Worm (Caenorhabditis elegans) whole organism, L2 larva: ENCODE measurements around the gene lgc-24.

Experiments used
- C34F6.9 ChIP-seq: fragments of 150-350 bp; optimal IDR thresholded peaks from 2 replicates; lab custom pipeline; 2014; ENCODE audit warnings: missing biosample characterization, missing genetic modification characterization
- F13H6.1 ChIP-seq: sonication (generic microtip); optimal IDR thresholded peaks from 2 replicates; lab custom pipeline; 2016; ENCODE audit warnings: missing genetic modification characterization, missing compliant biosample characterization
- R02D3.7 ChIP-seq: fragments of 150-350 bp; optimal IDR thresholded peaks from 2 replicates; lab custom pipeline; 2014; ENCODE audit warnings: missing biosample characterization, missing genetic modification characterization
- aly-2 ChIP-seq: fragments of 150-350 bp; optimal IDR thresholded peaks from 2 replicates; lab custom pipeline; 2014; ENCODE audit warnings: missing biosample characterization, missing genetic modification characterization
- ama-1 ChIP-seq: fragments of 150-350 bp; optimal IDR thresholded peaks from 2 replicates; lab custom pipeline; 2018; ENCODE audit warnings: inconsistent platforms
- ceh-16 ChIP-seq: fragments of 150-350 bp; optimal IDR thresholded peaks from 2 replicates; lab custom pipeline; 2014; ENCODE audit warnings: missing biosample characterization, missing genetic modification characterization
- crh-2 ChIP-seq: sonication (generic microtip); optimal IDR thresholded peaks from 2 replicates; lab custom pipeline; 2017; ENCODE audit warnings: missing biosample characterization, missing genetic modification characterization
- dmd-4 ChIP-seq: sonication (generic microtip); optimal IDR thresholded peaks from 2 replicates; lab custom pipeline; 2017; ENCODE audit warnings: missing biosample characterization, missing genetic modification characterization
- egl-27 ChIP-seq: sonication (generic microtip); optimal IDR thresholded peaks from 3 replicates; lab custom pipeline; 2017; ENCODE audit warnings: missing biosample characterization, missing genetic modification reagents, missing genetic modification characterization
- elt-1 ChIP-seq: fragments of 150-350 bp; optimal IDR thresholded peaks from 2 replicates; lab custom pipeline; 2014; ENCODE audit warnings: missing biosample characterization, missing genetic modification characterization
- gmeb-1 ChIP-seq: fragments of 150-350 bp; optimal IDR thresholded peaks from 2 replicates; lab custom pipeline; 2014; ENCODE audit warnings: missing biosample characterization, missing genetic modification characterization
- lin-11 ChIP-seq: fragments of 150-350 bp; sonication (generic microtip); optimal IDR thresholded peaks from 2 replicates; lab custom pipeline; 2014; ENCODE audit warnings: missing biosample characterization, missing genetic modification characterization, inconsistent platforms, mixed read lengths
- lin-13 ChIP-seq: fragments of 150-350 bp; optimal IDR thresholded peaks from 2 replicates; lab custom pipeline; 2014; ENCODE audit warnings: missing biosample characterization, missing genetic modification reagents, missing genetic modification characterization
- lin-39 ChIP-seq: fragments of 150-350 bp; optimal IDR thresholded peaks from 2 replicates; lab custom pipeline; 2014; ENCODE audit warnings: missing biosample characterization, missing genetic modification reagents, missing genetic modification characterization
- lsy-2 ChIP-seq, 2 experiments: fragments of 150-350 bp in 1 of 2; sonication (generic microtip) in 1 of 2; optimal IDR thresholded peaks; 2 replicates each; lab custom pipeline; 2014 to 2017; ENCODE audit warnings: missing biosample characterization in 2 of 2, missing genetic modification characterization in 2 of 2
- mab-5 ChIP-seq: fragments of 150-350 bp; optimal IDR thresholded peaks from 2 replicates; lab custom pipeline; 2014; ENCODE audit warnings: missing biosample characterization, missing genetic modification characterization
- mbf-1 ChIP-seq: sonication (generic microtip); optimal IDR thresholded peaks from 2 replicates; lab custom pipeline; 2017; ENCODE audit warnings: missing biosample characterization, missing genetic modification characterization
- nhr-10 ChIP-seq: sonication (generic microtip); optimal IDR thresholded peaks from 2 replicates; lab custom pipeline; 2017; ENCODE audit warnings: missing biosample characterization, missing genetic modification characterization
- nhr-11 ChIP-seq: fragments of 150-350 bp; optimal IDR thresholded peaks from 2 replicates; lab custom pipeline; 2014; ENCODE audit warnings: missing biosample characterization, missing genetic modification characterization
- nhr-129 ChIP-seq: fragments of 150-350 bp; optimal IDR thresholded peaks from 2 replicates; lab custom pipeline; 2014; ENCODE audit warnings: missing biosample characterization, missing genetic modification characterization
- nhr-21 ChIP-seq: fragments of 150-350 bp; optimal IDR thresholded peaks from 2 replicates; lab custom pipeline; 2014; ENCODE audit warnings: missing biosample characterization, missing genetic modification characterization
- nhr-23 ChIP-seq: fragments of 150-350 bp; optimal IDR thresholded peaks from 2 replicates; lab custom pipeline; 2014; ENCODE audit warnings: missing biosample characterization, missing genetic modification reagents, missing genetic modification characterization
- nhr-237 ChIP-seq: fragments of 150-350 bp; optimal IDR thresholded peaks from 2 replicates; lab custom pipeline; 2014; ENCODE audit warnings: missing biosample characterization, missing genetic modification characterization
- nhr-25 ChIP-seq: fragments of 150-350 bp; sonication (generic microtip); optimal IDR thresholded peaks from 3 replicates; lab custom pipeline; 2014; ENCODE audit warnings: missing biosample characterization, missing genetic modification characterization
- nhr-6 ChIP-seq: fragments of 150-350 bp; optimal IDR thresholded peaks from 2 replicates; lab custom pipeline; 2014; ENCODE audit warnings: missing biosample characterization, missing genetic modification characterization
- nhr-77 ChIP-seq: fragments of 150-350 bp; optimal IDR thresholded peaks from 2 replicates; lab custom pipeline; 2014; ENCODE audit warnings: missing biosample characterization, missing genetic modification characterization
- sma-3 ChIP-seq: sonication (generic microtip); optimal IDR thresholded peaks from 2 replicates; lab custom pipeline; 2016; ENCODE audit warnings: missing genetic modification reagents, missing genetic modification characterization, missing compliant biosample characterization
- sma-9 ChIP-seq, 2 experiments: fragments of 150-350 bp in 1 of 2; sonication (generic microtip) in 1 of 2; optimal IDR thresholded peaks; 2 replicates each; lab custom pipeline; 2014 to 2016; ENCODE audit warnings: missing genetic modification characterization in 2 of 2, mild to moderate bottlenecking in 1 of 2, missing biosample characterization in 1 of 2, missing compliant biosample characterization in 1 of 2, missing genetic modification reagents in 1 of 2, moderate library complexity in 1 of 2
- snpc-4 ChIP-seq: fragments of 150-350 bp; optimal IDR thresholded peaks from 2 replicates; lab custom pipeline; 2014; ENCODE audit warnings: missing biosample characterization, missing genetic modification characterization
- unc-39 ChIP-seq: fragments of 150-350 bp; optimal IDR thresholded peaks from 2 replicates; lab custom pipeline; 2014; ENCODE audit warnings: missing biosample characterization, missing genetic modification characterization
- unc-55 ChIP-seq: fragments of 150-350 bp; sonication (generic microtip); optimal IDR thresholded peaks from 3 replicates; lab custom pipeline; 2014; ENCODE audit warnings: missing biosample characterization, missing genetic modification reagents, missing genetic modification characterization
- unc-62 ChIP-seq: fragments of 150-350 bp; optimal IDR thresholded peaks from 2 replicates; lab custom pipeline; 2014; ENCODE audit warnings: missing biosample characterization, missing genetic modification reagents, missing genetic modification characterization
- ztf-1 ChIP-seq: fragments of 200-800 bp; sonication (Bioruptor generic); conservative IDR thresholded peaks from 2 replicates; pipeline ENCODE4 v1.3.6; 2022; ENCODE audit warnings: missing genetic modification characterization, missing compliant biosample characterization
- ztf-11 ChIP-seq: sonication (generic microtip); optimal IDR thresholded peaks from 2 replicates; lab custom pipeline; 2017; ENCODE audit warnings: missing biosample characterization, missing genetic modification characterization

Gene lgc-24

DNA sequence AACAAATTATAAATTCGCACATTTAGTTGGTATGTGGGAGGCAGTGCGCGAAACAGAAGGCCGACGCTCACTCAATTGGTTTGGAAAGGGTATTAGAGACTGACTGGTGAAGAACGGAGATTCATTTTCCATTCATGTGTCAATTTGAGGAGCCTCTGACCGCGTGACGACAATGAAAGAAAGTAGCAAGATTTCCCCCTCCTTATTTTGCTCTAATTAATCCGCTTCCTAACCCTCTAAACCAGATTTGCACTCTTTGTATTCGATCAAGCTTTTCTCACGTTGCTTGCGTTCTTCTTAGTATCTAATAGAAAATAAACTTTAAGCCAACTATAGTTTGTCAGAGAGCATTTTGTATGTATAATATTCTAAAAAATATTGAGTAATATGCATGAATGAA lies 32.2 kb upstream of the lgc-24 start:
- TF ChIP-seq nhr-237 (no peak), dmd-4 (tag; lab: Kevin White, UChicago) (no peak), gmeb-1 (tag; lab: Kevin White, UChicago) (no peak), mab-5 (tag; lab: Kevin White, UChicago) (no peak), lsy-2 (tag; optimal IDR thresholded peaks at IDR 0.05; lab: Kevin White, UChicago) (no peak), nhr-129 (no peak), sma-9 (GFP tag; optimal IDR thresholded peaks at IDR 0.05; lab: Kevin White, UChicago) (no peak), sma-9 (tag; optimal IDR thresholded peaks at IDR 0.05; lab: Kevin White, UChicago) (no peak), ama-1 (lab: Kevin White, UChicago) (no peak), nhr-25 (tag; lab: Kevin White, UChicago) (no peak), ztf-1 (no peak), mbf-1 (no peak), sma-3 (no peak), snpc-4 (tag; lab: Kevin White, UChicago) (no peak), F13H6.1 (tag; lab: Kevin White, UChicago) (no peak), egl-27 (tag; lab: Kevin White, UChicago) (no peak), R02D3.7 (tag; lab: Kevin White, UChicago) (no peak), ztf-11 (tag; lab: Kevin White, UChicago) (no peak), nhr-77 (tag; lab: Kevin White, UChicago) (no peak), lin-39 (tag; lab: Kevin White, UChicago) (no peak)
- TF ChIP-seq, all 48 proteins: peak for 0

DNA sequence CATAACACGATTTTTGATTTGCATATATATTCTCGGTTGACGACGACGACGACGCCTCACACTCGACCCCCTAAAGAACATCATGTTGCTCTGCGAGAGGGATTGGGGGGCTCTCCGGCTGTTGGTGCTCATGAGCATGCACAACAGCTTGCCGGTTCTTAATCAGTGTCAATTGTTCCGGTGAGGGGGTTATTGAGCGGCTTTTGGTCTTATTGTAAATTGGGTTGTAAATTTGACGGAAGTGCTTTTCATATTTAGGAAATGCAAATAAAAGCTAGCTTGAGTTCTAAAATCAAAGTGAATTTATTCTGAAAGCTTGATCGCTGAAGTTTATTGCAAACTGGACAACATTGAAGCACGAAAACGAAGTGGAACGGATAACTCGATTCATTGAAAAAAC lies 30.4 kb upstream of the lgc-24 start:
- TF ChIP-seq F13H6.1 (tag; lab: Kevin White, UChicago) (no peak), nhr-237 (no peak), dmd-4 (tag; lab: Kevin White, UChicago) (no peak), lin-11 (tag; lab: Kevin White, UChicago) (no peak), unc-55 (GFP tag; lab: Kevin White, UChicago) (no peak)

- no peak for TF ChIP-seq R02D3.7 (tag; lab: Kevin White, UChicago)
- TF ChIP-seq C34F6.9 (tag; lab: Kevin White, UChicago): peak; percentile 22
- TF ChIP-seq mab-5 (tag; lab: Kevin White, UChicago): peak; percentile 87
- TF ChIP-seq egl-27 (tag; lab: Kevin White, UChicago): no peak
- TF ChIP-seq nhr-11: no peak
- TF ChIP-seq unc-55 (GFP tag; lab: Kevin White, UChicago): peak; percentile 66
- TF ChIP-seq, all 48 proteins: peak for 3
Measured at ce11 chrX:12038728-12039127, 29.6 kb upstream of the lgc-24 start.

- no peak for TF ChIP-seq unc-62 (GFP tag; lab: Kevin White, UChicago)
- TF ChIP-seq nhr-23 (tag; lab: Kevin White, UChicago): no peak
- no peak for TF ChIP-seq aly-2
- TF ChIP-seq lsy-2 (tag; optimal IDR thresholded peaks at IDR 0.05; lab: Kevin White, UChicago): no peak
- TF ChIP-seq nhr-6 (tag; lab: Kevin White, UChicago): no peak
- TF ChIP-seq nhr-21: no peak
- TF ChIP-seq dmd-4 (tag; lab: Kevin White, UChicago): no peak
- no peak for TF ChIP-seq lin-13
- no peak for TF ChIP-seq sma-9 (GFP tag; optimal IDR thresholded peaks at IDR 0.05; lab: Kevin White, UChicago)
- no peak for TF ChIP-seq sma-9 (tag; optimal IDR thresholded peaks at IDR 0.05; lab: Kevin White, UChicago)
- TF ChIP-seq nhr-77 (tag; lab: Kevin White, UChicago): no peak
- no peak for TF ChIP-seq unc-55 (GFP tag; lab: Kevin White, UChicago)
Measured at ce11 chrX:12056973-12057372, 11.4 kb upstream of the lgc-24 start, which contains the start of gene B0198.3. Gene B0198.3 (minus strand): TSS chrX:12057073.

DNA sequence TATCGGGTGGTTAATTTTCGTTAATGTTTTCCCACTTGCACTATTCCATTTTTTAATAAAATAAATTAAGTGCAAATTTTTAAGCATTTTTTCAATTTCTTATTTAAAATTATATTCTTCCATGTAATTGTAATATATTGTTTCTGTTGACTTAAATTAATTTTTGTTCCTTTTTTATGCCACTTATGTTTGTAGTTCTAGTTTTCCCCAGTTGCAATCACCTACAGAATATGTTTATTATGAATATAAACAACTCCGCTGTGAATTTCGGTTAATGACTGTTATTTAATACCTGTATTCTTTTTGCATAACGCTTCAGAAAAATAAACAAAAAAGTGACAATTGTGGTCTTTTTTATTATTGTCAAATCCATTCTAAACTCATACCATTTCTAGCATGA lies 3.4 kb upstream of the lgc-24 start, which contains the start of gene lgc-23:
lgc-23 (plus strand) TSS at position 301 of the 400 bp plus-strand sequence.
- TF ChIP-seq mbf-1 (no peak), C34F6.9 (tag; lab: Kevin White, UChicago) (no peak), nhr-10 (tag; lab: Kevin White, UChicago) (no peak), mab-5 (tag; lab: Kevin White, UChicago) (no peak), ama-1 (lab: Kevin White, UChicago) (no peak), nhr-23 (tag; lab: Kevin White, UChicago) (no peak), R02D3.7 (tag; lab: Kevin White, UChicago) (no peak), ceh-16 (no peak), unc-39 (tag; lab: Kevin White, UChicago) (no peak), elt-1 (tag; lab: Kevin White, UChicago) (no peak), dmd-4 (tag; lab: Kevin White, UChicago) (no peak), egl-27 (tag; lab: Kevin White, UChicago) (no peak), ztf-11 (tag; lab: Kevin White, UChicago) (no peak), nhr-77 (tag; lab: Kevin White, UChicago) (no peak), nhr-21 (no peak), lin-11 (tag; lab: Kevin White, UChicago) (no peak), nhr-6 (tag; lab: Kevin White, UChicago) (no peak), crh-2 (tag; lab: Kevin White, UChicago) (no peak)
